Fruit fly (Drosophila melanogaster): ENCODE measurements around the gene Rnf146.
A peak's percentile ranks its signal among the peaks of the same experiment; 100 is the strongest.

Rnf146 gene

dm6 chr3L:19632766-19633632 is 9.6 kb downstream of the Rnf146 start (continued):
- TF ChIP-seq CG9139 (GFP tag; optimal IDR thresholded peaks at IDR 0.05) = peak; percentile 4
- peak in 1 of 2 experiments; percentile 8 for TF ChIP-seq salr (GFP tag; optimal IDR thresholded peaks at IDR 0.05)
- TF ChIP-seq CG6163 (GFP tag; IDR thresholded peaks at IDR 0.05) = peak; percentile 67; the same call in 2 of the 3 replicates
- TF ChIP-seq Eip93F (GFP tag; optimal IDR thresholded peaks at IDR 0.05) = peak; percentile 43
- peak; percentile 58 for TF ChIP-seq acj6 (GFP tag; optimal IDR thresholded peaks at IDR 0.05)
- TF ChIP-seq Hr38 (GFP tag; optimal IDR thresholded peaks at IDR 0.05) = no peak
- TF ChIP-seq fd59A (GFP tag; optimal IDR thresholded peaks at IDR 0.05) = no peak
- TF ChIP-seq CG11294 (GFP tag; IDR thresholded peaks at IDR 0.05) = peak; percentile 59
- TF ChIP-seq spab (GFP tag; optimal IDR thresholded peaks at IDR 0.05) = no peak
- TF ChIP-seq CG10669 (GFP tag; optimal IDR thresholded peaks at IDR 0.05) = no peak
- TF ChIP-seq CG4318 (GFP tag; optimal IDR thresholded peaks at IDR 0.05) = peak; percentile 30
- TF ChIP-seq Blimp-1 (GFP tag; optimal IDR thresholded peaks at IDR 0.05) = peak; percentile 15
- peak; percentile 23 for TF ChIP-seq Eip75B (GFP tag; optimal IDR thresholded peaks at IDR 0.05)
- TF ChIP-seq CG11902 (GFP tag; optimal IDR thresholded peaks at IDR 0.05) = peak; percentile 27
- peak; percentile 19 for TF ChIP-seq CG11762 (GFP tag; optimal IDR thresholded peaks at IDR 0.05; ENCODE audit: insufficient read depth)
- TF ChIP-seq dac (GFP tag; optimal IDR thresholded peaks at IDR 0.05) = no peak
- peak; percentile 57 for TF ChIP-seq CG8632 (GFP tag; optimal IDR thresholded peaks at IDR 0.05)
- TF ChIP-seq vri (GFP tag; optimal IDR thresholded peaks at IDR 0.05) = peak; percentile 54
- TF ChIP-seq CG3032 (tag; optimal IDR thresholded peaks at IDR 0.05) = peak; percentile 31
- no peak for TF ChIP-seq fd85E (GFP tag; optimal IDR thresholded peaks at IDR 0.05)
- peak; percentile 41 for TF ChIP-seq net (GFP tag; optimal IDR thresholded peaks at IDR 0.05)
- peak; percentile 53 for TF ChIP-seq Sox14 (GFP tag; optimal IDR thresholded peaks at IDR 0.05)
- TF ChIP-seq eg (GFP tag; IDR thresholded peaks at IDR 0.05) = peak; percentile 82; the same call in 2 of the 3 replicates
- peak; percentile 58 for TF ChIP-seq fkh (GFP tag; optimal IDR thresholded peaks at IDR 0.05)
- TF ChIP-seq CG10631 (GFP tag; optimal IDR thresholded peaks at IDR 0.05) = peak; percentile 38
- TF ChIP-seq ss (GFP tag; optimal IDR thresholded peaks at IDR 0.05) = no peak
- TF ChIP-seq Met (GFP tag; optimal IDR thresholded peaks at IDR 0.05) = peak; percentile 72
- TF ChIP-seq dsx (GFP tag; optimal IDR thresholded peaks at IDR 0.05; ENCODE audit: poor library complexity, severe bottlenecking) = no peak
- peak; percentile 70 for TF ChIP-seq topi (GFP tag; optimal IDR thresholded peaks at IDR 0.05)
- peak; percentile 95 for TF ChIP-seq CG6854 (GFP tag; optimal IDR thresholded peaks at IDR 0.05)
- TF ChIP-seq Ets96B (tag; optimal IDR thresholded peaks at IDR 0.05) = peak; percentile 29
- TF ChIP-seq CG16779 (tag; optimal IDR thresholded peaks at IDR 0.05) = no peak
- TF ChIP-seq Eip78C (GFP tag) = peak; percentile 93
- TF ChIP-seq Smox (GFP tag; optimal IDR thresholded peaks at IDR 0.05) = peak; percentile 71

dm6 chr3L:19631867-19632266 is 10.7 kb downstream of the Rnf146 start:
- no peak for TF ChIP-seq esn (GFP tag; optimal IDR thresholded peaks at IDR 0.05)
- TF ChIP-seq CG9139 (GFP tag; optimal IDR thresholded peaks at IDR 0.05) = no peak
- no peak for TF ChIP-seq Eip93F (GFP tag; optimal IDR thresholded peaks at IDR 0.05)
- TF ChIP-seq Hr38 (GFP tag; optimal IDR thresholded peaks at IDR 0.05) = no peak
- no peak for TF ChIP-seq CG34406 (GFP tag; optimal IDR thresholded peaks at IDR 0.05)
- no peak for TF ChIP-seq CG32006 (GFP tag; optimal IDR thresholded peaks at IDR 0.05)

dm6 chr3L:19630701-19631100 is 11.9 kb downstream of the Rnf146 start:
- TF ChIP-seq achi (GFP tag; optimal IDR thresholded peaks at IDR 0.05) (no peak), CG6854 (GFP tag; optimal IDR thresholded peaks at IDR 0.05) (peak; percentile 12), ss (GFP tag; optimal IDR thresholded peaks at IDR 0.05) (no peak), CG31627 (GFP tag; optimal IDR thresholded peaks at IDR 0.05) (peak; percentile 13), Eip93F (GFP tag; optimal IDR thresholded peaks at IDR 0.05) (peak; percentile 8), esn (GFP tag; optimal IDR thresholded peaks at IDR 0.05) (peak; percentile 17), fkh (GFP tag; optimal IDR thresholded peaks at IDR 0.05) (peak; percentile 94), vri (GFP tag; optimal IDR thresholded peaks at IDR 0.05) (peak; percentile 81), CG10631 (GFP tag; optimal IDR thresholded peaks at IDR 0.05) (no peak), Eip75B (GFP tag; optimal IDR thresholded peaks at IDR 0.05) (no peak), Gug (GFP tag; IDR thresholded peaks at IDR 0.05) (no peak), CG16779 (tag; optimal IDR thresholded peaks at IDR 0.05) (no peak), Sox14 (GFP tag; optimal IDR thresholded peaks at IDR 0.05) (no peak)
